Worm (Caenorhabditis elegans) whole organism, late embryonic: ENCODE data around the gene gex-3.

Source experiments
- F13H6.1 ChIP-seq: sonication (generic microtip); optimal IDR thresholded peaks from 2 replicates; lab custom pipeline; 2016; ENCODE audit warnings: missing genetic modification characterization, missing compliant biosample characterization
- K02D7.2 ChIP-seq: sonication (generic microtip); optimal IDR thresholded peaks from 2 replicates; lab custom pipeline; 2017; ENCODE audit warnings: mild to moderate bottlenecking, missing genetic modification characterization, missing compliant biosample characterization
- K09A11.1 ChIP-seq: sonication (generic microtip); optimal IDR thresholded peaks from 2 replicates; lab custom pipeline; 2017; ENCODE audit warnings: antibody characterized with exemption, mild to moderate bottlenecking, missing genetic modification characterization, missing compliant biosample characterization; ENCODE audit not compliant: insufficient read depth
- Y22D7AL.16 ChIP-seq: sonication (generic microtip); optimal IDR thresholded peaks from 2 replicates; lab custom pipeline; 2016; ENCODE audit warnings: missing genetic modification characterization, missing compliant biosample characterization
- ahr-1 ChIP-seq: sonication (generic microtip); optimal IDR thresholded peaks from 2 replicates; lab custom pipeline; 2016; ENCODE audit warnings: missing genetic modification characterization, missing compliant biosample characterization
- ama-1 ChIP-seq: fragments of 150-350 bp; optimal IDR thresholded peaks from 2 replicates; lab custom pipeline; 2014
- ceh-14 ChIP-seq: sonication (generic microtip); optimal IDR thresholded peaks from 2 replicates; lab custom pipeline; 2016; ENCODE audit warnings: missing genotype, missing genetic modification characterization, missing compliant biosample characterization
- ceh-2 ChIP-seq: sonication (generic microtip); optimal IDR thresholded peaks from 2 replicates; lab custom pipeline; 2016; ENCODE audit warnings: missing genotype, missing genetic modification characterization, missing compliant biosample characterization
- ceh-30 ChIP-seq: fragments of 150-350 bp; optimal IDR thresholded peaks from 2 replicates; lab custom pipeline; 2014; ENCODE audit warnings: missing biosample characterization, missing genetic modification characterization
- ceh-31 ChIP-seq: sonication (generic microtip); optimal IDR thresholded peaks from 2 replicates; lab custom pipeline; 2016; ENCODE audit warnings: missing genetic modification characterization, missing compliant biosample characterization
- ceh-6 ChIP-seq: fragments of 200-800 bp; sonication (Bioruptor generic); optimal IDR thresholded peaks from 2 replicates; lab custom pipeline; 2018; ENCODE audit warnings: mild to moderate bottlenecking, missing genetic modification characterization, missing compliant biosample characterization
- ceh-9 ChIP-seq: sonication (generic microtip); optimal IDR thresholded peaks from 2 replicates; lab custom pipeline; 2016; ENCODE audit warnings: mild to moderate bottlenecking, missing genetic modification characterization, inconsistent platforms, missing compliant biosample characterization
- che-1 ChIP-seq: sonication (generic microtip); optimal IDR thresholded peaks from 2 replicates; lab custom pipeline; 2016; ENCODE audit warnings: mild to moderate bottlenecking, missing genetic modification characterization, missing compliant biosample characterization
- dmd-4 ChIP-seq: sonication (generic microtip); optimal IDR thresholded peaks from 2 replicates; lab custom pipeline; 2016; ENCODE audit warnings: borderline replicate concordance, missing genetic modification characterization, missing compliant biosample characterization
- elt-2 ChIP-seq: sonication (generic microtip); optimal IDR thresholded peaks from 2 replicates; lab custom pipeline; 2016; ENCODE audit warnings: missing genetic modification reagents, missing genetic modification characterization, missing compliant biosample characterization
- elt-4 ChIP-seq: sonication (generic microtip); optimal IDR thresholded peaks from 2 replicates; lab custom pipeline; 2016; ENCODE audit warnings: missing genetic modification characterization, missing compliant biosample characterization
- ets-4 ChIP-seq: sonication (generic microtip); optimal IDR thresholded peaks from 2 replicates; lab custom pipeline; 2016; ENCODE audit warnings: missing genetic modification characterization, missing compliant biosample characterization
- eyg-1 ChIP-seq: sonication (generic microtip); optimal IDR thresholded peaks from 2 replicates; lab custom pipeline; 2016; ENCODE audit warnings: missing genotype, missing genetic modification characterization, missing compliant biosample characterization
- fax-1 ChIP-seq: sonication (generic microtip); optimal IDR thresholded peaks from 2 replicates; lab custom pipeline; 2016; ENCODE audit warnings: missing genotype, missing genetic modification characterization, missing compliant biosample characterization
- fkh-6 ChIP-seq: sonication (generic microtip); optimal IDR thresholded peaks from 2 replicates; lab custom pipeline; 2016; ENCODE audit warnings: missing genetic modification characterization, missing compliant biosample characterization
- gmeb-2 ChIP-seq: sonication (generic microtip); optimal IDR thresholded peaks from 2 replicates; lab custom pipeline; 2016; ENCODE audit warnings: missing genetic modification characterization, inconsistent platforms, missing compliant biosample characterization
- hlh-13 ChIP-seq: fragments of 200-800 bp; sonication (Bioruptor generic); optimal IDR thresholded peaks from 2 replicates; lab custom pipeline; 2018; ENCODE audit warnings: mild to moderate bottlenecking, missing genetic modification characterization, missing compliant biosample characterization
- hlh-15 ChIP-seq: sonication (generic microtip); optimal IDR thresholded peaks from 2 replicates; lab custom pipeline; 2016; ENCODE audit warnings: missing genetic modification characterization, missing compliant biosample characterization
- hlh-8 ChIP-seq: sonication (generic microtip); optimal IDR thresholded peaks from 2 replicates; lab custom pipeline; 2016; ENCODE audit warnings: missing genotype, missing genetic modification characterization, missing compliant biosample characterization
- lim-6 ChIP-seq: sonication (generic microtip); optimal IDR thresholded peaks from 2 replicates; lab custom pipeline; 2016; ENCODE audit warnings: missing genetic modification characterization, missing compliant biosample characterization
- lin-11 ChIP-seq: fragments of 200-800 bp; sonication (Bioruptor generic); optimal IDR thresholded peaks from 2 replicates; lab custom pipeline; 2018; ENCODE audit warnings: mild to moderate bottlenecking, missing genetic modification characterization, missing compliant biosample characterization
- madf-2 ChIP-seq: sonication (generic microtip); optimal IDR thresholded peaks from 2 replicates; lab custom pipeline; 2017; ENCODE audit warnings: missing genetic modification characterization, missing compliant biosample characterization
- mec-3 ChIP-seq: sonication (generic microtip); optimal IDR thresholded peaks from 2 replicates; lab custom pipeline; 2016; ENCODE audit warnings: borderline replicate concordance, missing genetic modification characterization, missing compliant biosample characterization
- nfya-1 ChIP-seq: sonication (generic microtip); optimal IDR thresholded peaks from 2 replicates; lab custom pipeline; 2017; ENCODE audit warnings: missing genetic modification characterization, mild to moderate bottlenecking, missing compliant biosample characterization, antibody characterized with exemption, moderate library complexity
- nhr-11 ChIP-seq: fragments of 150-350 bp; optimal IDR thresholded peaks from 2 replicates; lab custom pipeline; 2014; ENCODE audit warnings: missing biosample characterization, missing genetic modification characterization
- pag-3 ChIP-seq: sonication (generic microtip); optimal IDR thresholded peaks from 2 replicates; lab custom pipeline; 2016; ENCODE audit warnings: missing compliant biosample characterization, missing genetic modification characterization, borderline replicate concordance
- pax-1 ChIP-seq: fragments of 150-350 bp; optimal IDR thresholded peaks from 2 replicates; lab custom pipeline; 2014; ENCODE audit warnings: missing biosample characterization, missing genetic modification characterization
- pqm-1 ChIP-seq: sonication (generic microtip); optimal IDR thresholded peaks from 2 replicates; lab custom pipeline; 2016; ENCODE audit warnings: missing genetic modification characterization, missing compliant biosample characterization
- pros-1 ChIP-seq: fragments of 150-350 bp; optimal IDR thresholded peaks from 2 replicates; lab custom pipeline; 2014; ENCODE audit warnings: missing biosample characterization, missing genetic modification reagents, missing genetic modification characterization
- ref-2 ChIP-seq: sonication (generic microtip); optimal IDR thresholded peaks from 2 replicates; lab custom pipeline; 2016; ENCODE audit warnings: missing genetic modification characterization, missing compliant biosample characterization
- sdc-2 ChIP-seq: sonication (generic microtip); optimal IDR thresholded peaks from 2 replicates; lab custom pipeline; 2016; ENCODE audit warnings: missing genotype, missing genetic modification characterization, missing compliant biosample characterization
- sox-2 ChIP-seq: fragments of 200-800 bp; sonication (Bioruptor generic); IDR thresholded peaks from 2 replicates; pipeline ENCODE4 v1.3.6; 2022; ENCODE audit warnings: missing genetic modification reagents, missing genetic modification characterization, missing compliant biosample characterization
- sox-4 ChIP-seq: sonication (generic microtip); optimal IDR thresholded peaks from 2 replicates; lab custom pipeline; 2017; ENCODE audit warnings: mild to moderate bottlenecking, missing genetic modification characterization, inconsistent platforms, missing compliant biosample characterization
- tbx-2 ChIP-seq: sonication (generic microtip); optimal IDR thresholded peaks from 2 replicates; lab custom pipeline; 2016; ENCODE audit warnings: missing genetic modification characterization, missing compliant biosample characterization
- tbx-7 ChIP-seq: sonication (generic microtip); optimal IDR thresholded peaks from 2 replicates; lab custom pipeline; 2016; ENCODE audit warnings: missing genotype, missing genetic modification characterization, missing compliant biosample characterization
- unc-3 ChIP-seq, 2 experiments: fragments of 200-800 bp in 1 of 2; sonication (Bioruptor generic) in 1 of 2; sonication (generic microtip) in 1 of 2; conservative IDR thresholded peaks in 1 of 2; optimal IDR thresholded peaks in 1 of 2; 2 replicates each; pipeline versions ENCODE4 v1.3.6 to Lab custom; 2016 to 2022; ENCODE audit warnings: missing compliant biosample characterization in 2 of 2, missing genetic modification characterization in 2 of 2, missing genetic modification reagents in 1 of 2
- unc-42 ChIP-seq: sonication (generic microtip); optimal IDR thresholded peaks from 2 replicates; lab custom pipeline; 2016; ENCODE audit warnings: missing genotype, missing genetic modification characterization, missing compliant biosample characterization
- unc-55 ChIP-seq: sonication (generic microtip); optimal IDR thresholded peaks from 2 replicates; lab custom pipeline; 2017; ENCODE audit warnings: missing biosample characterization, missing genetic modification reagents, missing genetic modification characterization
- zip-5 ChIP-seq: sonication (generic microtip); optimal IDR thresholded peaks from 2 replicates; lab custom pipeline; 2016; ENCODE audit warnings: missing genetic modification characterization, missing compliant biosample characterization
- ztf-16 ChIP-seq: sonication (generic microtip); optimal IDR thresholded peaks from 2 replicates; lab custom pipeline; 2017; ENCODE audit warnings: missing genetic modification characterization, missing compliant biosample characterization

Gene gex-3

DNA sequence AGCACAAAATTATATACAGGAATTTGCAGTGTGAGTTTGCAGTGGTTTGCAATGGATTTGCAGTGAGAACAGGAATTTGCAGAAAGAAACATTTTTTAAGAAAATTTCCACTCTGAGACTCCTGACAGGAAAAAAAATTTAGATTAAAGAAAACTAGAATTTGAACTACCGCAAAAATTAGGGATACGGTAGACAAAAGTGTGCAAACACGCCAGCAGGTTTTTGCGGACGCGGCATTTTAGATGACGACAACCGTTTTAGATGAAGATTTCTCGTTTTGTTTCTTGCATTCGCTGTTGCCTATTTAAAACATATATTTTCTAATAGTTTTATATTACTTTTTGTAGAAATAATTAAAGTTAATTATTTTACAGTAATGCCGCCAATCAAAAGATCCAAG is 32.4 kb upstream of the gex-3 start, which contains the start of gene wdr-46:
TSS of gene wdr-46 (plus strand) at position 375 of the 400 bp plus-strand sequence.
- TF ChIP-seq pax-1 (peak; percentile 42), K02D7.2 (tag; lab: Kevin White, UChicago) (no peak), unc-42 (tag; lab: Kevin White, UChicago) (peak; percentile 43), ceh-9 (no peak), hlh-8 (tag; lab: Kevin White, UChicago) (no peak), fax-1 (tag; lab: Kevin White, UChicago) (no peak), ref-2 (tag; lab: Kevin White, UChicago) (no peak), ceh-31 (tag; lab: Kevin White, UChicago) (peak; percentile 38), K09A11.1 (tag; lab: Kevin White, UChicago) (peak; percentile 9), ceh-6 (GFP tag; lab: Kevin White, UChicago) (no peak), sdc-2 (tag; lab: Kevin White, UChicago) (no peak), mec-3 (tag; lab: Kevin White, UChicago) (no peak), elt-4 (tag; lab: Kevin White, UChicago) (no peak), gmeb-2 (tag; lab: Kevin White, UChicago) (no peak), hlh-15 (tag; lab: Kevin White, UChicago) (no peak), fkh-6 (tag; lab: Kevin White, UChicago) (no peak), unc-55 (GFP tag; lab: Kevin White, UChicago) (peak; percentile 38), sox-2 (GFP tag; lab: Robert Waterston, UW) (no peak), unc-3 (GFP tag; conservative IDR thresholded peaks at IDR 0.05; lab: Robert Waterston, UW) (no peak), unc-3 (tag; optimal IDR thresholded peaks at IDR 0.05; lab: Kevin White, UChicago) (no peak), pag-3 (no peak), eyg-1 (tag; lab: Kevin White, UChicago) (no peak), nhr-11 (no peak), F13H6.1 (tag; lab: Kevin White, UChicago) (no peak), ceh-30 (tag; lab: Kevin White, UChicago) (peak; percentile 20), elt-2 (tag; lab: Kevin White, UChicago) (peak; percentile 44), lin-11 (no peak), pros-1 (no peak), ceh-2 (tag; lab: Kevin White, UChicago) (no peak), nfya-1 (tag; lab: Kevin White, UChicago) (peak; percentile 79), lim-6 (tag; lab: Kevin White, UChicago) (no peak), tbx-7 (tag; lab: Kevin White, UChicago) (no peak), hlh-13 (no peak), tbx-2 (tag; lab: Kevin White, UChicago) (no peak), ztf-16 (tag; lab: Kevin White, UChicago) (no peak), ahr-1 (tag; lab: Kevin White, UChicago) (no peak)

DNA sequence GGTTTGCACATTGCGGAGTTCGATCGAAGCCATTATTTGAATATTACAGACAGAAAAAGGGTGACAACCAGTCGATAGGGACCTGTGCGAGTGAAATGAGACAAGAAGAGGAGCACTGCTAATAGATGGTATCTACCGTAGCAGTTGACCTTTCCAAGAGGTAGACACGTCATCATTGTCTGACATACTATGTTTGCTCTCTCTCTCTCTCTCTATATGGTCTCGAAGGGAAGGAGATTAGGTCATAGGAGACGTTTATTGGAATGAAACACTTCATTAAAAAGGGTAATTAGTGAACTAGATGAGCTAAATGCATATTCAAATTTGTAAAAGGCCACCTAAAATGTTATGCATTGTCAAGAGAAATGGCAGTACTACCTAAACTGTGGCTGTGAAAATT is 28.2 kb upstream of the gex-3 start, which contains the start of gene atz-1:
TSS of gene atz-1 (minus strand) at position 101 of the 400 bp plus-strand sequence.
- no peak for TF ChIP-seq F13H6.1 (tag; lab: Kevin White, UChicago)
- no peak for TF ChIP-seq sox-4 (tag; lab: Kevin White, UChicago)
- TF ChIP-seq eyg-1 (tag; lab: Kevin White, UChicago): no peak
- no peak for TF ChIP-seq lin-11
- TF ChIP-seq ceh-14 (tag; lab: Kevin White, UChicago): no peak
- TF ChIP-seq, all 69 proteins: peak for 0

- TF ChIP-seq zip-5 (no peak), madf-2 (tag; lab: Kevin White, UChicago) (no peak), ceh-14 (tag; lab: Kevin White, UChicago) (no peak), ets-4 (tag; lab: Kevin White, UChicago) (no peak), ama-1 (lab: Kevin White, UChicago) (no peak), unc-3 (GFP tag; conservative IDR thresholded peaks at IDR 0.05; lab: Robert Waterston, UW) (no peak), unc-3 (tag; optimal IDR thresholded peaks at IDR 0.05; lab: Kevin White, UChicago) (no peak), nfya-1 (tag; lab: Kevin White, UChicago) (no peak), elt-4 (tag; lab: Kevin White, UChicago) (no peak), Y22D7AL.16 (tag; lab: Kevin White, UChicago) (no peak), che-1 (tag; lab: Kevin White, UChicago) (no peak), pqm-1 (no peak), mec-3 (tag; lab: Kevin White, UChicago) (no peak), ahr-1 (tag; lab: Kevin White, UChicago) (no peak), sdc-2 (tag; lab: Kevin White, UChicago) (no peak), pag-3 (no peak), ceh-2 (tag; lab: Kevin White, UChicago) (no peak), elt-2 (tag; lab: Kevin White, UChicago) (no peak), dmd-4 (tag; lab: Kevin White, UChicago) (no peak), eyg-1 (tag; lab: Kevin White, UChicago) (no peak), K09A11.1 (tag; lab: Kevin White, UChicago) (no peak)
These were observed 25.3 kb upstream of the gex-3 start for ce11 chrIV:12378919-12379318.
